Worm (Caenorhabditis elegans): ENCODE data around the gene F28A10.8.

- TF ChIP-seq unc-62 (GFP tag; optimal IDR thresholded peaks at IDR 0.05) (no peak), die-1 (tag; optimal IDR thresholded peaks at IDR 0.05) (no peak), bed-1 (GFP tag; IDR thresholded peaks at IDR 0.05) (no peak), nfya-1 (tag; optimal IDR thresholded peaks at IDR 0.05; ENCODE audit: borderline replicate concordance, insufficient read depth) (no peak)
Measured at ce11 chrII:866801-867200, 28.5 kb upstream of the F28A10.8 start, which contains the start of gene Y46B2A.3.

Data from whole organism, young adult.